Worm (Caenorhabditis elegans) whole organism, mixed stage, embryonic: Measurements from ENCODE around the gene T04C12.1.

ENCODE experiments used
- ceh-39 ChIP-seq: fragments of 150-350 bp; optimal IDR thresholded peaks from 2 replicates; lab custom pipeline; 2014; ENCODE audit warnings: missing biosample characterization, missing genetic modification characterization
- ceh-43 ChIP-seq: fragments of 200-800 bp; sonication (Bioruptor generic); optimal IDR thresholded peaks from 2 replicates; lab custom pipeline; 2018; ENCODE audit warnings: mild to moderate bottlenecking, missing genetic modification characterization, moderate library complexity, missing compliant biosample characterization
- ces-1 ChIP-seq: fragments of 150-350 bp; optimal IDR thresholded peaks from 2 replicates; lab custom pipeline; 2014; ENCODE audit warnings: missing biosample characterization, missing genetic modification reagents, missing genetic modification characterization
- elt-3 ChIP-seq: fragments of 150-350 bp; optimal IDR thresholded peaks from 2 replicates; lab custom pipeline; 2014; ENCODE audit warnings: missing biosample characterization, missing genetic modification characterization
- mab-5 ChIP-seq: fragments of 150-350 bp; optimal IDR thresholded peaks from 2 replicates; lab custom pipeline; 2014; ENCODE audit warnings: missing biosample characterization, missing genetic modification characterization
- pha-4 ChIP-seq: fragments of 150-350 bp; optimal IDR thresholded peaks from 2 replicates; lab custom pipeline; 2018; ENCODE audit warnings: missing biosample characterization, missing genetic modification reagents, missing genetic modification characterization
- sptf-1 ChIP-seq: sonication (generic microtip); optimal IDR thresholded peaks from 2 replicates; lab custom pipeline; 2017; ENCODE audit warnings: mild to moderate bottlenecking, missing genetic modification characterization, moderate library complexity, missing compliant biosample characterization
- unc-62 ChIP-seq: fragments of 150-350 bp; optimal IDR thresholded peaks from 2 replicates; lab custom pipeline; 2014; ENCODE audit warnings: missing biosample characterization, missing genetic modification reagents, missing genetic modification characterization
- ztf-11 ChIP-seq: fragments of 150-350 bp; optimal IDR thresholded peaks from 2 replicates; lab custom pipeline; 2014; ENCODE audit warnings: missing biosample characterization, missing genetic modification characterization

- TF ChIP-seq ztf-11 (tag; lab: Kevin White, UChicago), result no peak
- no peak for TF ChIP-seq sptf-1 (tag; lab: Kevin White, UChicago)
- no peak for TF ChIP-seq ceh-39 (tag; lab: Kevin White, UChicago)
- no peak for TF ChIP-seq mab-5 (tag; lab: Kevin White, UChicago)
- TF ChIP-seq unc-62 (GFP tag; lab: Kevin White, UChicago), result no peak
- TF ChIP-seq pha-4 (tag; lab: Kevin White, UChicago), result no peak
- no peak for TF ChIP-seq ceh-43
- TF ChIP-seq ces-1 (GFP tag; lab: Kevin White, UChicago), result no peak
- no peak for TF ChIP-seq elt-3
These were observed 2.6 kb downstream of the T04C12.1 start for ce11 chrV:11056484-11056883.
